Worm (Caenorhabditis elegans): Measurements from ENCODE around the gene str-156.

str-156 gene

ce11 chrIV:4880634-4881033, 32.6 kb upstream of the str-156 start:
- TF ChIP-seq pha-2 (tag; optimal IDR thresholded peaks at IDR 0.05) (no peak), C38D4.7 (GFP tag; optimal IDR thresholded peaks at IDR 0.05) (no peak), elt-2 (tag; optimal IDR thresholded peaks at IDR 0.05) (no peak), tbx-2 (tag; optimal IDR thresholded peaks at IDR 0.05) (no peak), lim-6 (tag; optimal IDR thresholded peaks at IDR 0.05) (no peak), hlh-30 (tag; optimal IDR thresholded peaks at IDR 0.05; ENCODE audit: insufficient read depth) (no peak), unc-3 (GFP tag; conservative IDR thresholded peaks at IDR 0.05) (no peak), unc-3 (tag; optimal IDR thresholded peaks at IDR 0.05) (no peak), pha-4 (tag; optimal IDR thresholded peaks at IDR 0.05) (no peak), ceh-18 (tag; optimal IDR thresholded peaks at IDR 0.05) (no peak), pat-9 (tag; optimal IDR thresholded peaks at IDR 0.05) (no peak), sox-2 (GFP tag; IDR thresholded peaks at IDR 0.05) (no peak)

ce11 chrIV:4883984-4884383, 29.2 kb upstream of the str-156 start, which contains the start of gene str-166:
str-166 (plus strand) TSS chrIV:4884284.
- TF ChIP-seq hlh-30 (tag; optimal IDR thresholded peaks at IDR 0.05; ENCODE audit: insufficient read depth) = no peak
- TF ChIP-seq sox-2 (GFP tag; IDR thresholded peaks at IDR 0.05) = no peak
- TF ChIP-seq zip-5 (tag; optimal IDR thresholded peaks at IDR 0.05) = no peak
- TF ChIP-seq K09A11.1 (tag; optimal IDR thresholded peaks at IDR 0.05; ENCODE audit: insufficient read depth) = no peak
- no peak for TF ChIP-seq che-1 (tag; optimal IDR thresholded peaks at IDR 0.05)
- TF ChIP-seq C08G9.2 (tag; optimal IDR thresholded peaks at IDR 0.05) = no peak
- TF ChIP-seq npax-4 (tag; optimal IDR thresholded peaks at IDR 0.05) = no peak
- TF ChIP-seq elt-4 (tag; optimal IDR thresholded peaks at IDR 0.05) = no peak
- TF ChIP-seq ceh-9 (tag; optimal IDR thresholded peaks at IDR 0.05) = no peak
- no peak for TF ChIP-seq hlh-13 (GFP tag; optimal IDR thresholded peaks at IDR 0.05)
- no peak for TF ChIP-seq elt-2 (tag; optimal IDR thresholded peaks at IDR 0.05)
- no peak for TF ChIP-seq rnt-1 (tag; optimal IDR thresholded peaks at IDR 0.05)

ce11 chrIV:4885435-4885834, 27.8 kb upstream of the str-156 start:
- no peak for TF ChIP-seq syd-9 (tag; optimal IDR thresholded peaks at IDR 0.05)
- TF ChIP-seq pha-2 (tag; optimal IDR thresholded peaks at IDR 0.05) = no peak
- no peak for TF ChIP-seq ref-2 (tag; optimal IDR thresholded peaks at IDR 0.05)
- no peak for TF ChIP-seq pag-3 (tag; optimal IDR thresholded peaks at IDR 0.05; ENCODE audit: borderline replicate concordance)
- TF ChIP-seq ahr-1 (tag; optimal IDR thresholded peaks at IDR 0.05) = no peak
- no peak for TF ChIP-seq ceh-45 (GFP tag; IDR thresholded peaks at IDR 0.05)
- no peak for TF ChIP-seq K09A11.1 (tag; optimal IDR thresholded peaks at IDR 0.05; ENCODE audit: insufficient read depth)
- no peak for TF ChIP-seq nhr-11 (tag; optimal IDR thresholded peaks at IDR 0.05)
- no peak for TF ChIP-seq ceh-48 (tag; optimal IDR thresholded peaks at IDR 0.05)
- TF ChIP-seq F13H6.1 (tag; optimal IDR thresholded peaks at IDR 0.05) = no peak
- no peak for TF ChIP-seq hlh-13 (GFP tag; optimal IDR thresholded peaks at IDR 0.05)
- no peak for TF ChIP-seq ama-1 (optimal IDR thresholded peaks at IDR 0.05)
- no peak for TF ChIP-seq unc-42 (tag; optimal IDR thresholded peaks at IDR 0.05)
- no peak for TF ChIP-seq gmeb-2 (tag; optimal IDR thresholded peaks at IDR 0.05)
- TF ChIP-seq dmd-4 (tag; optimal IDR thresholded peaks at IDR 0.05; ENCODE audit: borderline replicate concordance) = no peak
- TF ChIP-seq elt-2 (tag; optimal IDR thresholded peaks at IDR 0.05) = no peak
- no peak for TF ChIP-seq unc-55 (GFP tag; optimal IDR thresholded peaks at IDR 0.05)
- TF ChIP-seq dve-1 (tag; optimal IDR thresholded peaks at IDR 0.05) = no peak
- no peak for TF ChIP-seq nhr-232 (tag; optimal IDR thresholded peaks at IDR 0.05)

- TF ChIP-seq nfya-1 (tag; optimal IDR thresholded peaks at IDR 0.05) = no peak
- no peak for TF ChIP-seq C38D4.7 (GFP tag; optimal IDR thresholded peaks at IDR 0.05)
Observed at ce11 chrIV:4887258-4887657, 25.9 kb upstream of the str-156 start, which contains the start of gene T08B6.1. T08B6.1 (minus strand) TSS chrIV:4887358.
